Worm (Caenorhabditis elegans) whole organism, young adult: ENCODE measurements around the gene cblc-1.

Experiments used
- nhr-27 ChIP-seq: fragments of 200-800 bp; sonication (Bioruptor generic); optimal IDR thresholded peaks from 2 replicates; lab custom pipeline; 2018; ENCODE audit warnings: mild to moderate bottlenecking, missing genetic modification characterization, moderate library complexity, missing compliant biosample characterization
- unc-130 ChIP-seq: sonication (generic microtip); optimal IDR thresholded peaks from 2 replicates; lab custom pipeline; 2016; ENCODE audit warnings: missing genetic modification reagents, missing genetic modification characterization, missing compliant biosample characterization

DNA sequence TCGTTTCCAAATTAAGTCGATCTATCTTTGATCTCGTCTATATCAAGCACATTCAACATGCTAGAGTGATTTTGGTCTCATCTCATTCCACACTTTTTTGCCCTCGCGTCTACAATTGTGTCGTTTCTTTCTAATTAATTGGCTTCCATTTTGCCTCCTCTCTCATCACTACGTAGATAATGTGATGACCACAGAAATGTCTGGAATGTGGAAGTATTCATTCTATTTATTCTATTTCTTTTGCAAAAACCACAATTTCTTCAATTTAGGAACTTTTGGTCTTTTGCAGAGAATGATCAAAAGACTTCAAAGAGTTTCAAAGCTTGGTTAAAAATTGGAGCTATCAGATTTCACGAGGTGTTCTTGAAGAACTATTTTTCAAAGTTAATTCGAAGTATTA, 25.4 kb downstream of the cblc-1 start:
- TF ChIP-seq unc-130 (GFP tag; lab: Kevin White, UChicago) (no peak), nhr-27 (tag; lab: Kevin White, UChicago) (no peak)
